Worm (Caenorhabditis elegans): Measurements from ENCODE around the gene R09H10.6.

DNA sequence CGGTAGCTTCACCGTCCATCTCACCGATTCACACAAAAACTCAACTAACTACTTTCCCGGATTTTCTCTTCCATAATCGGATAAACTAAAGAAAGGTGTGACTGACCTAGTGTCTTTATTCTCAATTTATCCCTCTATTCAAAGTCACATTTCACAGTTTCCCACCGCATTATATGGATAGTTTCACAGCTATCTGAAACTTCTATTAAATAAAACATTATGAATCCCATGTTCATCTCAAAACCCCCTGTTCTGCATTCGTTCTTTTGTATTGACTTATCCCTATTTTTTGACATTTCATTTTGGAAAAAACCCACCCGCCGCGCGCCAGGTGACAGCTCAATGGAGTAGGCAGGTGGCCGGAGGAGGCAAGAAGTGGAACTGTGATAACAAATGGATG, 40.6 kb upstream of the R09H10.6 start:
- TF ChIP-seq ztf-4 (tag; optimal IDR thresholded peaks at IDR 0.05): no peak
- no peak for TF ChIP-seq unc-62 (GFP tag; optimal IDR thresholded peaks at IDR 0.05)

Measured in whole organism, L3 larva.